Fruit fly (Drosophila melanogaster): ENCODE measurements around the gene ATPsynCF6.

Gene ATPsynCF6

DNA sequence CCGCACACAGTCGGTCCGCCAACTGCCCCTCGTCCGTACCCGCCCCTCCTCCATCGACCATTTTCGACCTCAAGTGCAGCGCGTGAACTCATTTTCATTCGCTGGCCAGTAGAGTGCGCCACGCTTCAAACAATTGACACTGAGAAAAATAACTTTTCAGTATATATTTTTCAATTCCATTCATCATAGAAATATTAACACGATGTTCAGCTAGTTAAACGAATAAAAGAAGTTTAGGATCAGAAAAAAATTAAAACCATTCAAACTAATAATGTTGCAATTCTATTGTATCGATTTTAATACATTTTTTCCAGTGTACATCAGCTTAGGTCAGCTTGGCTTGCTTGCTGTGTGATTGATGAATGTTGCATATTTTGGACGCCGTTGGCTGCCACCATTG, 31.0 kb upstream of the ATPsynCF6 start (continued):
- no peak for TF ChIP-seq Dad (GFP tag; optimal IDR thresholded peaks at IDR 0.05)
- TF ChIP-seq CG7839 (tag; optimal IDR thresholded peaks at IDR 0.05) = peak; percentile 50
- no peak for TF ChIP-seq Nf-YA (GFP tag; IDR thresholded peaks at IDR 0.05)
- TF ChIP-seq her (GFP tag; optimal IDR thresholded peaks at IDR 0.05) = no peak
- peak; percentile 52 for TF ChIP-seq PHDP (tag; optimal IDR thresholded peaks at IDR 0.05)
- peak; percentile 2 for TF ChIP-seq CG30431 (GFP tag; optimal IDR thresholded peaks at IDR 0.05)
- TF ChIP-seq CG10959 (GFP tag; IDR thresholded peaks at IDR 0.05) = no peak
- TF ChIP-seq Max (GFP tag; optimal IDR thresholded peaks at IDR 0.05) = no peak
- no peak for TF ChIP-seq CG7963 (GFP tag; IDR thresholded peaks at IDR 0.05; ENCODE audit: partially characterized antibody)
- TF ChIP-seq CG3995 (GFP tag; optimal IDR thresholded peaks at IDR 0.05) = no peak
- no peak for TF ChIP-seq HmgD (GFP tag; optimal IDR thresholded peaks at IDR 0.05)
- peak; percentile 61; the same call in 2 of the 3 replicates for TF ChIP-seq ken (GFP tag; IDR thresholded peaks at IDR 0.05)
- TF ChIP-seq Tbp (GFP tag; optimal IDR thresholded peaks at IDR 0.05) = no peak
- TF ChIP-seq corto (GFP tag; optimal IDR thresholded peaks at IDR 0.05) = no peak
- no peak for TF ChIP-seq CG6654 (GFP tag; optimal IDR thresholded peaks at IDR 0.05)
- no peak for TF ChIP-seq NC2β (GFP tag; optimal IDR thresholded peaks at IDR 0.05)
- TF ChIP-seq tio (GFP tag; optimal IDR thresholded peaks at IDR 0.05) = peak; percentile 16
- TF ChIP-seq pum (GFP tag; optimal IDR thresholded peaks at IDR 0.05) = peak; percentile 46
- TF ChIP-seq CG12659 (GFP tag; optimal IDR thresholded peaks at IDR 0.05) = no peak
- TF ChIP-seq CG10267 (tag; optimal IDR thresholded peaks at IDR 0.05) = peak; percentile 44
- TF ChIP-seq sima (GFP tag; optimal IDR thresholded peaks at IDR 0.05) = no peak
- no peak for TF ChIP-seq insv (GFP tag; optimal IDR thresholded peaks at IDR 0.05)
- peak; percentile 44 for TF ChIP-seq CG2875 (GFP tag; optimal IDR thresholded peaks at IDR 0.05)
- no peak for TF ChIP-seq scrt (GFP tag; optimal IDR thresholded peaks at IDR 0.05)
- TF ChIP-seq CG12942 (GFP tag; optimal IDR thresholded peaks at IDR 0.05) = no peak
- peak; percentile 74 for TF ChIP-seq unpg (GFP tag; optimal IDR thresholded peaks at IDR 0.05)
- TF ChIP-seq CG14014 (GFP tag; IDR thresholded peaks at IDR 0.05) = no peak
- TF ChIP-seq lilli (GFP tag; optimal IDR thresholded peaks at IDR 0.05) = no peak
- no peak for TF ChIP-seq CG6765 (GFP tag; optimal IDR thresholded peaks at IDR 0.05)
- TF ChIP-seq prd (optimal IDR thresholded peaks at IDR 0.05) = no peak
- peak; percentile 67; the same call in 2 of the 3 replicates for TF ChIP-seq prd (GFP tag; IDR thresholded peaks at IDR 0.05)
- peak; percentile 28 for TF ChIP-seq CG17385 (GFP tag; optimal IDR thresholded peaks at IDR 0.05)
- no peak for TF ChIP-seq Doc3 (GFP tag; IDR thresholded peaks at IDR 0.05; ENCODE audit: partially characterized antibody)
- no peak for TF ChIP-seq Gug (GFP tag; IDR thresholded peaks at IDR 0.05)
- no peak for TF ChIP-seq Hr78 (GFP tag; optimal IDR thresholded peaks at IDR 0.05)
- no peak for TF ChIP-seq tup (GFP tag; optimal IDR thresholded peaks at IDR 0.05)
- no peak; the same call in 2 of the 3 replicates for TF ChIP-seq B-H1 (GFP tag; IDR thresholded peaks at IDR 0.05)
- TF ChIP-seq CG8478 (optimal IDR thresholded peaks at IDR 0.05) = no peak
- TF ChIP-seq Mrtf (GFP tag; IDR thresholded peaks at IDR 0.05) = no peak
- TF ChIP-seq CG13624 (GFP tag; optimal IDR thresholded peaks at IDR 0.05) = no peak
- TF ChIP-seq Sox100B (GFP tag; optimal IDR thresholded peaks at IDR 0.05) = peak; percentile 42
- no peak for TF ChIP-seq CG7786 (GFP tag; optimal IDR thresholded peaks at IDR 0.05)
- TF ChIP-seq CG32772 (GFP tag; IDR thresholded peaks at IDR 0.05) = no peak
- TF ChIP-seq HHEX (GFP tag; optimal IDR thresholded peaks at IDR 0.05) = no peak
- no peak for TF ChIP-seq dysf (GFP tag; IDR thresholded peaks at IDR 0.05)
- TF ChIP-seq Lim3 (GFP tag; IDR thresholded peaks at IDR 0.05) = no peak
- no peak for TF ChIP-seq tna (GFP tag; IDR thresholded peaks at IDR 0.05; ENCODE audit: partially characterized antibody)
- peak; percentile 3 for TF ChIP-seq CG18599 (GFP tag; optimal IDR thresholded peaks at IDR 0.05)
- no peak for TF ChIP-seq kni (GFP tag; optimal IDR thresholded peaks at IDR 0.05)
- TF ChIP-seq zfh1 (GFP tag; IDR thresholded peaks at IDR 0.05) = peak; percentile 17; the same call in 1 of the 3 replicates
- TF ChIP-seq CG8765 (GFP tag; IDR thresholded peaks at IDR 0.05) = no peak
- TF ChIP-seq Nf-YC (tag; optimal IDR thresholded peaks at IDR 0.05) = no peak

All from whole organism, embryonic.